Fruit fly (Drosophila melanogaster): ENCODE results near the gene Txl.

DNA sequence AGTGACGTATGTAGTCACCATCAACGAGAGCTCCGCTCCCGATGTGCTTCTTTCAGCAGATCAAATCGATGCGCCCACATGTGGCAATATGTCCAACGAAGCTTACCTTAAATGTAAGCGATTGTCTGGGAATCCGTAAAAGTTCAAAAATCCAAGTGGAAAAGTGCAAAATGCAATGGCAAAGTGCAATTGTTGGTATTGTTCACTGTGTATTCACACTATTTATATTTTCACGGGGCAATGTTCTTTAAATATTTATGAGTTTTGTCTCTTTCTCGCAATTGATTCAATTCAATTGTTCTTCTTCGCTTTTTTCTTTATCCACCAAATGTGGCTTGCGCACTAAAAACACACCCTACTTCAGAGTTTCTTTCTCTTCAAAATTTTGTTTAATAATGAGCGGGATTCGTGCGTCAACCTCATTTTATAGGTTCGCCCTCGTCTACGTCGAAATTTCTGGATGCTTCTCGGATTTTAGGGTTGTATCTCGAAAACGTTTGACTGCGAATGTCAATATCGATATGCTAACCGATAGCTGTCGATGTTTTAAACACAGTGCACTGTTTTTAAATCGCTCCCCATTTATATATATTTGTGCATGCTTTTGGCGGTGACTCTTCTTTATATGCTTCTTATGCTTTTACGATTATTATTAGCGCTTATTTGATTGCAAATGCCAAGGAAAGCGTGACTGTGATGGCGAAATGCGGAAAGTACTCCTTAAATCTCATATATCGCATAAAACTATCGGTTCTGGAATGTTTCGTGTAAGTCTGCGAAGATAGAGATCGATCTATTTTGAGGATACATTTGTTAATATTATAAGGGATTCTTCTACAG, 13.7 kb upstream of the Txl start, which contains the start of gene DnaJ-1:
- TF ChIP-seq CTCF (optimal IDR thresholded peaks at IDR 0.05) (peak in 1 of 2 experiments; percentile 13), CG8478 (optimal IDR thresholded peaks at IDR 0.05) (no peak)
